Worm (Caenorhabditis elegans) whole organism, L3 larva: Measurements from ENCODE around the gene F32D8.15.

Experiments used
- R02D3.7 ChIP-seq: fragments of 150-350 bp; optimal IDR thresholded peaks from 2 replicates; lab custom pipeline; 2014; ENCODE audit warnings: missing biosample characterization, missing genetic modification characterization
- ZK546.5 ChIP-seq: sonication (generic microtip); optimal IDR thresholded peaks from 2 replicates; lab custom pipeline; 2017; ENCODE audit warnings: missing biosample characterization, missing genetic modification characterization
- ama-1 ChIP-seq: fragments of 150-350 bp; optimal IDR thresholded peaks from 2 replicates; lab custom pipeline; 2018
- ceh-16 ChIP-seq: sonication (generic microtip); optimal IDR thresholded peaks from 2 replicates; lab custom pipeline; 2017; ENCODE audit warnings: missing biosample characterization, missing genetic modification characterization
- ceh-28 ChIP-seq: fragments of 150-350 bp; optimal IDR thresholded peaks from 2 replicates; lab custom pipeline; 2014; ENCODE audit warnings: missing biosample characterization, missing genetic modification reagents, missing genetic modification characterization
- ceh-82 ChIP-seq: fragments of 150-350 bp; optimal IDR thresholded peaks from 2 replicates; lab custom pipeline; 2014; ENCODE audit warnings: missing biosample characterization, missing genetic modification characterization
- ceh-9 ChIP-seq: sonication (generic microtip); optimal IDR thresholded peaks from 2 replicates; lab custom pipeline; 2018; ENCODE audit warnings: missing biosample characterization, missing genetic modification characterization
- daf-12 ChIP-seq: fragments of 150-350 bp; optimal IDR thresholded peaks from 2 replicates; lab custom pipeline; 2014; ENCODE audit warnings: missing biosample characterization, missing genetic modification reagents, missing genetic modification characterization
- egl-5 ChIP-seq: fragments of 150-350 bp; optimal IDR thresholded peaks from 2 replicates; lab custom pipeline; 2017; ENCODE audit warnings: missing biosample characterization, missing genetic modification reagents, missing genetic modification characterization, inconsistent platforms
- elt-1 ChIP-seq: fragments of 150-350 bp; optimal IDR thresholded peaks from 2 replicates; lab custom pipeline; 2014; ENCODE audit warnings: missing biosample characterization, missing genetic modification characterization
- elt-2 ChIP-seq: sonication (generic microtip); optimal IDR thresholded peaks from 2 replicates; lab custom pipeline; 2016; ENCODE audit warnings: missing genetic modification reagents, mild to moderate bottlenecking, missing genetic modification characterization, missing compliant biosample characterization
- elt-3 ChIP-seq, 3 experiments: fragments of 150-350 bp in 1 of 3; sonication (generic microtip) in 2 of 3; optimal IDR thresholded peaks; 2 replicates in 2 of 3; 4 replicates in 1 of 3; lab custom pipeline; 2014 to 2017; ENCODE audit warnings: missing biosample characterization in 3 of 3, missing genetic modification characterization in 3 of 3
- fkh-10 ChIP-seq: sonication (generic microtip); optimal IDR thresholded peaks from 2 replicates; lab custom pipeline; 2017; ENCODE audit warnings: missing biosample characterization, missing genetic modification reagents, missing genetic modification characterization
- fkh-2 ChIP-seq: fragments of 150-350 bp; optimal IDR thresholded peaks from 2 replicates; lab custom pipeline; 2014; ENCODE audit warnings: missing biosample characterization, missing genetic modification reagents, missing genetic modification characterization
- fos-1 ChIP-seq: fragments of 150-350 bp; optimal IDR thresholded peaks from 2 replicates; lab custom pipeline; 2014; ENCODE audit warnings: missing biosample characterization, missing genetic modification characterization
- hmg-11 ChIP-seq: sonication (generic microtip); optimal IDR thresholded peaks from 2 replicates; lab custom pipeline; 2016; ENCODE audit warnings: missing genetic modification characterization, missing compliant biosample characterization
- jun-1 ChIP-seq: fragments of 150-350 bp; optimal IDR thresholded peaks from 2 replicates; lab custom pipeline; 2014; ENCODE audit warnings: missing biosample characterization, missing genetic modification reagents, missing genetic modification characterization
- lin-39 ChIP-seq: fragments of 150-350 bp; optimal IDR thresholded peaks from 2 replicates; lab custom pipeline; 2018; ENCODE audit warnings: missing biosample characterization, missing genetic modification reagents, missing genetic modification characterization
- mdl-1 ChIP-seq: fragments of 150-350 bp; optimal IDR thresholded peaks from 2 replicates; lab custom pipeline; 2014; ENCODE audit warnings: missing biosample characterization, missing genetic modification characterization
- mml-1 ChIP-seq: fragments of 150-350 bp; sonication (generic microtip); optimal IDR thresholded peaks from 3 replicates; lab custom pipeline; 2014; ENCODE audit warnings: missing biosample characterization, missing genetic modification characterization
- nfya-1 ChIP-seq: sonication (generic microtip); optimal IDR thresholded peaks from 2 replicates; lab custom pipeline; 2017; ENCODE audit warnings: missing genetic modification characterization, mild to moderate bottlenecking, missing compliant biosample characterization, antibody characterized with exemption, moderate library complexity; ENCODE audit not compliant: insufficient read depth
- nhr-11 ChIP-seq: fragments of 150-350 bp; optimal IDR thresholded peaks from 2 replicates; lab custom pipeline; 2014; ENCODE audit warnings: missing biosample characterization, missing genetic modification characterization
- nhr-12 ChIP-seq: fragments of 150-350 bp; optimal IDR thresholded peaks from 2 replicates; lab custom pipeline; 2014; ENCODE audit warnings: missing biosample characterization, missing genetic modification characterization
- nhr-23 ChIP-seq: fragments of 150-350 bp; optimal IDR thresholded peaks from 2 replicates; lab custom pipeline; 2014; ENCODE audit warnings: missing biosample characterization, missing genetic modification reagents, missing genetic modification characterization
- nhr-237 ChIP-seq: fragments of 150-350 bp; optimal IDR thresholded peaks from 2 replicates; lab custom pipeline; 2014; ENCODE audit warnings: missing biosample characterization, missing genetic modification characterization
- nhr-25 ChIP-seq: sonication (generic microtip); optimal IDR thresholded peaks from 2 replicates; lab custom pipeline; 2017; ENCODE audit warnings: missing biosample characterization, missing genetic modification characterization
- nhr-28 ChIP-seq: fragments of 150-350 bp; optimal IDR thresholded peaks from 2 replicates; lab custom pipeline; 2014; ENCODE audit warnings: missing biosample characterization, missing genetic modification characterization
- nhr-43 ChIP-seq: sonication (generic microtip); optimal IDR thresholded peaks from 2 replicates; lab custom pipeline; 2016; ENCODE audit warnings: mild to moderate bottlenecking, missing genetic modification characterization, missing compliant biosample characterization; ENCODE audit not compliant: poor library complexity, severe bottlenecking
- nhr-67 ChIP-seq: fragments of 150-350 bp; optimal IDR thresholded peaks from 2 replicates; lab custom pipeline; 2014; ENCODE audit warnings: missing biosample characterization, missing genetic modification characterization
- nhr-76 ChIP-seq: fragments of 150-350 bp; sonication (generic microtip); optimal IDR thresholded peaks from 5 replicates; lab custom pipeline; 2014; ENCODE audit warnings: missing biosample characterization, missing genetic modification characterization
- nhr-77 ChIP-seq: fragments of 150-350 bp; optimal IDR thresholded peaks from 2 replicates; lab custom pipeline; 2014; ENCODE audit warnings: missing biosample characterization, missing genetic modification characterization
- pha-4 ChIP-seq: fragments of 150-350 bp; optimal IDR thresholded peaks from 2 replicates; lab custom pipeline; 2014; ENCODE audit warnings: missing biosample characterization, missing genetic modification reagents, missing genetic modification characterization
- pqm-1 ChIP-seq: fragments of 150-350 bp; optimal IDR thresholded peaks from 2 replicates; lab custom pipeline; 2017; ENCODE audit warnings: missing biosample characterization, missing genetic modification characterization, inconsistent platforms
- skn-1 ChIP-seq: fragments of 150-350 bp; optimal IDR thresholded peaks from 2 replicates; lab custom pipeline; 2014; ENCODE audit warnings: missing biosample characterization, missing genetic modification characterization
- snpc-4 ChIP-seq: fragments of 150-350 bp; optimal IDR thresholded peaks from 2 replicates; lab custom pipeline; 2014; ENCODE audit warnings: missing biosample characterization, missing genetic modification characterization
- tbx-2 ChIP-seq: sonication (generic microtip); optimal IDR thresholded peaks from 2 replicates; lab custom pipeline; 2016; ENCODE audit warnings: mild to moderate bottlenecking, missing genetic modification characterization, missing compliant biosample characterization
- unc-62 ChIP-seq: fragments of 150-350 bp; sonication (generic microtip); optimal IDR thresholded peaks from 4 replicates; lab custom pipeline; 2014; ENCODE audit warnings: missing biosample characterization, missing genetic modification reagents, missing genetic modification characterization
- ztf-11 ChIP-seq: fragments of 150-350 bp; optimal IDR thresholded peaks from 2 replicates; lab custom pipeline; 2014; ENCODE audit warnings: missing biosample characterization, missing genetic modification characterization

Gene F32D8.15

DNA sequence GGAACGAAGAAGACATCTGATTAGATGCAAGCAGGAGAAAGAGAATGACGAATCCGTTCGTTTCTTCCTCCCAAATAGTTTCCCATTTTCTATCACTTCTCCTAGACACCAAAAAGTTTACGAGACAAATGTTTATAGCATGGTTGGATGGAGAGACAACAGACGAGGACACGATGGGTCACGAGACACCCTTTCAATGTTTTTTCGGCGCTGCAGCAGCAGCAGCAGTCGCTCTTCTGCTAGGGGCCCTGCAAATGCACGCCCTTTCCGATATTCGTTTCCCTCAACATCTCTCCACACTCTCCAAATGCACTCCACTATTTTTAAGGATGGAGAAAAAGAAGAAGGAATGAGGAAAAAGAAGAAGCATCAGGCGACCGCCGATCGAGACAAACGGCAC is 45.5 kb upstream of the F32D8.15 start (continued):
- TF ChIP-seq lin-39 (tag; lab: Kevin White, UChicago) (peak; percentile 87), nhr-11 (tag; lab: Kevin White, UChicago) (peak; percentile 63)

DNA sequence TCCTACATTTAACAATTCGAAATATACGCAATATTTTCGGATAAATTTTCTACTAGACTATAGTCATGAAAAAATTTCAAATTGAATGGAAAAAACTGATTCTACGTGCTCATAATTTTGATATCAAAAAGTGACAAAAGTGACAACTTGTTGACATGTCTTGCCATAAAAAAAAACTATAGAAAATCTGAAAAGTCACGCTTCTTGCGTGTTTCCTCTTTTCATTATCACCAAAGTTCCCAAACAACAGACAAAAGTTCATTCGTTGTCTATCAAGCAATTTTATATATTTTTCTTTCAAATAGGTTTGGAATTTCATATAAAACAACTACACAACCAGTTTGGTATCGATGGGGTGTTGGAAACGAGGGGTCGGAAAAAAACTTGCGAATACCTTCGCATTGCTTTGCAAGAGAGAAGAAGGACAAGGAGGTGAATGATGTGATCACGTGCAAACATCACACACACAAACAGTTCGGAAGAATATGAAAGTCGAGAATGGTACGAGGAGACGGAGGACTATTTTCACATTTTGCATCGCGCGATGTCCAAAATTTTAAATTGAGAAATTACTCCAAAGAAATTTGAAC is 44.7 kb upstream of the F32D8.15 start:
- TF ChIP-seq skn-1 (tag; lab: Kevin White, UChicago), result no peak
- no peak for TF ChIP-seq nhr-28
- TF ChIP-seq ztf-11 (tag; lab: Kevin White, UChicago), result no peak
- no peak for TF ChIP-seq R02D3.7 (tag; lab: Kevin White, UChicago)
- TF ChIP-seq ceh-82, result no peak
- no peak for TF ChIP-seq elt-1 (tag; lab: Kevin White, UChicago)
- no peak for TF ChIP-seq mml-1 (tag; lab: Kevin White, UChicago)
- TF ChIP-seq ama-1 (lab: Kevin White, UChicago), result no peak
- no peak for TF ChIP-seq nfya-1
- TF ChIP-seq ceh-28 (tag; lab: Kevin White, UChicago), result no peak
- no peak for TF ChIP-seq fkh-2 (tag; lab: Kevin White, UChicago)
- no peak for TF ChIP-seq ceh-9
- TF ChIP-seq pqm-1 (tag; lab: Kevin White, UChicago), result no peak
- TF ChIP-seq nhr-67 (tag; lab: Kevin White, UChicago), result no peak
- TF ChIP-seq nhr-237 (tag; lab: Kevin White, UChicago), result no peak
- no peak for TF ChIP-seq nhr-11 (tag; lab: Kevin White, UChicago)
- TF ChIP-seq fos-1 (tag; lab: Kevin White, UChicago), result no peak
- no peak for TF ChIP-seq hmg-11 (tag; lab: Kevin White, UChicago)
- TF ChIP-seq jun-1 (tag; lab: Kevin White, UChicago), result no peak
- no peak for TF ChIP-seq egl-5 (tag; lab: Kevin White, UChicago)
- TF ChIP-seq unc-62 (GFP tag; lab: Kevin White, UChicago), result no peak
- peak; percentile 32 for TF ChIP-seq nhr-43 (tag; lab: Kevin White, UChicago)
- TF ChIP-seq daf-12, result no peak
- TF ChIP-seq elt-3 (tag; optimal IDR thresholded peaks at IDR 0.05; lab: Kevin White, UChicago), result no peak
- peak; percentile 53 for TF ChIP-seq elt-2 (tag; lab: Kevin White, UChicago)
- peak; percentile 22 for TF ChIP-seq pha-4 (tag; lab: Kevin White, UChicago)
- TF ChIP-seq snpc-4 (tag; lab: Kevin White, UChicago), result no peak
- no peak for TF ChIP-seq ZK546.5 (tag; lab: Kevin White, UChicago)
- TF ChIP-seq nhr-23, result peak; percentile 26
- TF ChIP-seq nhr-12, result no peak
- TF ChIP-seq nhr-25 (tag; lab: Kevin White, UChicago), result peak; percentile 40

DNA sequence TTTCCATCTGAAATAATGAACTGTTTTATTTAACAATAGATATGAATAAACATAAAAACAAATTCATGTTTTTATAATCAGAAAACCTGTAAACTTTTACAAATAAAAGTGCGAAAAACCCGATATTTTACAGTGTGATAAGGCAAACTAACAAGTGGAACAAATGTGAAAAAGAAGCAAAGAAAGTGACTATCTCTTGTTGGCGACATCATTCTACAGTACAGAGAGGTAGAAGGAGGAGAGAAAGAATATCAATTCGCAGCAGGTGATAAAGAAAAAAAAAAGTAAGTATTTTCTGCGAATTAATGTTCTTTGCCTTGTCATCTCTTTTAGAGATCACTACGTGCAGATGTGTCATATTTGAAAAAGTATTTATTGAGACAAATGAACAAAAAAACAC is 44.1 kb upstream of the F32D8.15 start:
- TF ChIP-seq fkh-2 (tag; lab: Kevin White, UChicago) (no peak), nhr-25 (tag; lab: Kevin White, UChicago) (peak; percentile 33), snpc-4 (tag; lab: Kevin White, UChicago) (no peak), unc-62 (GFP tag; lab: Kevin White, UChicago) (no peak), pqm-1 (tag; lab: Kevin White, UChicago) (peak; percentile 88), tbx-2 (tag; lab: Kevin White, UChicago) (no peak), jun-1 (tag; lab: Kevin White, UChicago) (no peak), mdl-1 (tag; lab: Kevin White, UChicago) (peak; percentile 33), elt-3 (tag; optimal IDR thresholded peaks at IDR 0.05; lab: Kevin White, UChicago) (peak in 2 of 3 experiments; percentile 44 to 46), nhr-23 (peak; percentile 32), nhr-76 (tag; lab: Kevin White, UChicago) (no peak), ceh-16 (tag; lab: Kevin White, UChicago) (no peak), nhr-237 (tag; lab: Kevin White, UChicago) (no peak), nhr-43 (tag; lab: Kevin White, UChicago) (peak; percentile 35), fkh-10 (GFP tag; lab: Kevin White, UChicago) (no peak), skn-1 (tag; lab: Kevin White, UChicago) (no peak), ztf-11 (tag; lab: Kevin White, UChicago) (no peak), elt-1 (tag; lab: Kevin White, UChicago) (no peak), mml-1 (tag; lab: Kevin White, UChicago) (no peak), elt-2 (tag; lab: Kevin White, UChicago) (peak; percentile 72), nhr-77 (no peak)
